Worm (Caenorhabditis elegans): ENCODE measurements around the gene phat-5.

Gene phat-5

DNA sequence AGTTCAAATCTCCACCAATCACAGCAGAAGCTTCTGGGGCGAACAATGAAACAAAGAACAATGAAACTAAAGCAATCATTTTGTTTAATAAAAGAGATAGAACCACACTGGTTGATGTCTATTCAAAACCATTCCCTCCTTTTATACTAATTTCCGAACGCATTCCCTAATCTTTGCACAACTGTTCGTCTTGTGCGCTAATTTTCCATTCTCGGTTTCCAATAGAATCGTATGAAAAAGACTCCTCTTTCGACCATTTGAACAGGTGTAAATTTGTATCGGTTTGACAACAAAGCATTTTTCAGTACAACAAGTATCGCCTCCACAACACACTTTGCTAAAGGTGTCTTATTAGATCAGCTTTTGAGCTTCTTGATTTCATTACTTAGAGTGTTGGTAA is 6.2 kb downstream of the phat-5 start, which contains the start of gene T05B4.8:
Gene T05B4.8, minus strand, starts transcription at position 101 of the 400 bp plus-strand sequence.
- TF ChIP-seq ztf-23 (GFP tag; IDR thresholded peaks at IDR 0.05) (no peak), klf-2 (GFP tag; conservative IDR thresholded peaks at IDR 0.05) (no peak), tab-1 (GFP tag; IDR thresholded peaks at IDR 0.05) (no peak), flt-1 (GFP tag; IDR thresholded peaks at IDR 0.05) (no peak), med-1 (GFP tag; optimal IDR thresholded peaks at IDR 0.05; ENCODE audit: insufficient read depth) (no peak), T22C8.4 (GFP tag; IDR thresholded peaks at IDR 0.05) (no peak), ztf-29 (GFP tag; IDR thresholded peaks at IDR 0.05) (no peak), cog-1 (tag; optimal IDR thresholded peaks at IDR 0.05) (no peak), ref-1 (GFP tag; conservative IDR thresholded peaks at IDR 0.05) (no peak)

DNA sequence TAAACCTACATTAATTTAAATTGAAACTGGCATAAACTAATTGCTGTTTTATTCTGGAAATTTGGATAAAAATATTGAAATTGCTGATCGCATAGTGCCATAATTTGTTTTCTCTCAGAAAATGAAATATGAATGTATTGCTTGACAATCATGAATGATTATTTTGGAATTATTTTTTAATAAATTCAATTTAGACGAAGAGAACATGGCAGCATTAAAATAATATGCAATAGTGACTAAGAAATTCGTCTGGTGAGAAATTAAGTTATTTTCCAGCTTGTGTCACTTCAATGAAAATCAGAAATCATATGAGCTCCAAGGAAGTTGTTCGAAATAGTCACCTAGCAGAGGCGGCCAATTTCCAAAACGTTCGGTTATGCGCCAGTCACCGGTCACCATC is 7.7 kb downstream of the phat-5 start, which contains the start of gene srw-133:
Gene srw-133, minus strand, starts transcription at position 101 of the 400 bp plus-strand sequence.
- no peak for TF ChIP-seq cog-1 (tag; optimal IDR thresholded peaks at IDR 0.05)

DNA sequence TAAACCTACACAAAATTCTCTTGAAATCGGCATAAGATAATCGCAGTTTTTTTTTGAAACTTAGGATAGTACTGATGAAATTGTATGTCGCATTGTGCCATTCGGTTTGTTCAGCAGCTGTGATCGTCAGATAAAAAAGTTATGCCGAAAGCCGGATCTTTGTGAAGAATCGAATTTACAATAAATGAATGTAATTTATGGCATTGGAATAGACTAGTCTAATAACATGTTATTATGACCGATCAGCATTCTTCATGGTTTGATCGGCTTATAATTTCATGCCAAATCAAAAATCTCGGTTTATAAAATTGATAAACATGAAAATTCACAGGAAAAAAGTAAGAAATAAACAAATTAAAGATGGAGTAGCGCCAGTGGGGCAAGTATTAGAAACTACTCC is 9.8 kb downstream of the phat-5 start, which contains the start of gene srw-134:
Gene srw-134, minus strand, starts transcription at position 101 of the 400 bp plus-strand sequence.
- TF ChIP-seq tab-1 (GFP tag; IDR thresholded peaks at IDR 0.05) (no peak), ztf-29 (GFP tag; IDR thresholded peaks at IDR 0.05) (no peak), flt-1 (GFP tag; IDR thresholded peaks at IDR 0.05) (no peak), med-1 (GFP tag; optimal IDR thresholded peaks at IDR 0.05; ENCODE audit: insufficient read depth) (no peak), T22C8.4 (GFP tag; IDR thresholded peaks at IDR 0.05) (no peak), ref-1 (GFP tag; conservative IDR thresholded peaks at IDR 0.05) (no peak), cog-1 (tag; optimal IDR thresholded peaks at IDR 0.05) (no peak), klf-2 (GFP tag; conservative IDR thresholded peaks at IDR 0.05) (no peak), ztf-23 (GFP tag; IDR thresholded peaks at IDR 0.05) (no peak)

DNA sequence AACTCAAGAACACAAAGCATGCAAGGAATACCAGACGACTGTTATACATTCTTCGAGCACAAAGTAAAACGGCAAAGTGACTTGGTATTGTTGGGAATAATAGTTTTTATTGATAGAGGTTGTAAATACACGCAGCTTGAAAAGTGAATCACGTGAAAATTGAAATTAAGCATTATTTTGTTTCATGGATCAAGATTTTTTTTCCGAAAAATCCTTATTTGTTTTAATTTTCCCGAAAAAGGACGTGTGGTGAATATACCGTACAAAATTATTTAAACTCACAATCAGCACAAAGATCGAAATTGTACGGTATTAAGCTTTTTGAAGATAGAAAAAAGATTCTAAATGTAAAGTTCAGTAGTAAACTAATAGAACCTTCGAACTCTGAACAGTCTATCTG is 12.4 kb downstream of the phat-5 start, which contains the start of gene clc-18:
Gene clc-18, minus strand, starts transcription at position 101 of the 400 bp plus-strand sequence.
- TF ChIP-seq tab-1 (GFP tag; IDR thresholded peaks at IDR 0.05) (no peak), T22C8.4 (GFP tag; IDR thresholded peaks at IDR 0.05) (no peak), flt-1 (GFP tag; IDR thresholded peaks at IDR 0.05) (no peak), ztf-23 (GFP tag; IDR thresholded peaks at IDR 0.05) (no peak), med-1 (GFP tag; optimal IDR thresholded peaks at IDR 0.05; ENCODE audit: insufficient read depth) (no peak), cog-1 (tag; optimal IDR thresholded peaks at IDR 0.05) (no peak), ztf-29 (GFP tag; IDR thresholded peaks at IDR 0.05) (no peak), ref-1 (GFP tag; conservative IDR thresholded peaks at IDR 0.05) (no peak), klf-2 (GFP tag; conservative IDR thresholded peaks at IDR 0.05) (no peak)

DNA sequence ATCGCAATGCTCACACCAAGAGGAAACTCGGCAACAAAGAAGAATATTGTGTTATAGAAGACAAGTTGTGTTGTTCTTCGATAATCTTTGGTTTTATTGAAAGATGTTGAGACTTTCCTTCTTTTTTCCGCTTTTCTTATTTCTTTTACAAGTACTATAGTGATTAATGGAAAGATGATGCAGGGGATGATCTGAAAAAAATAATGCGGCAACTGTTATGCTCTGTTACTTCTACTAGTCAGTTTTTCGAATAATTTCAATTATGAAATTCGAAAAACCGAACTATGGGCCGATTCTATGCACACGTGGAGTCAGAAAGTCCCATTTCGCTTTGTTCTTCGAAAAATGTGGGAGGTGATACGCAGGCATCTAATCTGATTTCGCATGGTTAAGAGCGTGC is 15.6 kb downstream of the phat-5 start:
- TF ChIP-seq flt-1 (GFP tag; IDR thresholded peaks at IDR 0.05) (no peak), ref-1 (GFP tag; conservative IDR thresholded peaks at IDR 0.05) (no peak)

DNA sequence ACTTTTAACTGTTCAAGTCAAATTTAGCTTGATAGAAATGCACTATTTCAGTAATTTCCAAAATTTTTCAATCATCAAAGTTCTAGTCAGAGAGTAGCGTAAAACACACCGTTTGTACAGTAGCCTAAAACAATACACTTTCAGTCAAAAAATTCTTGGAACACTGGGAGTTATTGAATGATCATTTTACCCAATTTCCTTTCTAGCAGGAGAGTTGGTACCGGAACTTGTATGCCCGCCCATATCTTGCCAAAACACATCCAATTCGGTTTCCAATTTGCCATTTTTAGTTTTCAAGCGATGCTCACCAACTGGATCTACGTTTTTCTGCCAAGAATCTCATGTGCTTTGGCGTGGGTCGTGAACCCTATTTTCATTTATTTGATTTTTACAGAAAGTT is 18.0 kb downstream of the phat-5 start, which contains the start of gene srj-39:
Gene srj-39, plus strand, starts transcription at position 301 of the 400 bp plus-strand sequence.
- no peak for TF ChIP-seq T22C8.4 (GFP tag; IDR thresholded peaks at IDR 0.05)
- TF ChIP-seq ref-1 (GFP tag; conservative IDR thresholded peaks at IDR 0.05): no peak
- TF ChIP-seq ztf-23 (GFP tag; IDR thresholded peaks at IDR 0.05): no peak
- TF ChIP-seq flt-1 (GFP tag; IDR thresholded peaks at IDR 0.05): no peak
- no peak for TF ChIP-seq tab-1 (GFP tag; IDR thresholded peaks at IDR 0.05)
- no peak for TF ChIP-seq klf-2 (GFP tag; conservative IDR thresholded peaks at IDR 0.05)
- no peak for TF ChIP-seq med-1 (GFP tag; optimal IDR thresholded peaks at IDR 0.05; ENCODE audit: insufficient read depth)
- TF ChIP-seq ztf-29 (GFP tag; IDR thresholded peaks at IDR 0.05): no peak
- no peak for TF ChIP-seq cog-1 (tag; optimal IDR thresholded peaks at IDR 0.05)

DNA sequence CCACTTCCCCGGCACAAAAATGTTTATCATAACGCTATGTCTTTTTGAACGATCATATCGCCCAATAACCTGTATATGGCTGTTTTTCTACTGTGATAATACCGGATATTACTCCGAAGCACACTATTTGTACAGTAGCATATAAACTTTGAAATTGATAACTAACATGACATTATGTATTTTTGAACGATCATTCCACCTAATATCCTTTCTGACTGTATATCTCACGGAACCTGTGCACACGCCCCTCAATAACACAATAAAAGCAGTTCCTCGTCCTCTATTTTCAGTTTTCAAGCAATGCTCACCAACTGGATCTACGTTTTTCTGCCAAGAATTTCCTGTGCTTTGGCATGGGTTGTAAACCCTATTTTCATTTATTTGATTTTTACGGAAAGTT is 20.7 kb downstream of the phat-5 start, which contains the start of gene srj-40:
Gene srj-40, plus strand, starts transcription at position 301 of the 400 bp plus-strand sequence.
- TF ChIP-seq ref-1 (GFP tag; conservative IDR thresholded peaks at IDR 0.05): no peak

DNA sequence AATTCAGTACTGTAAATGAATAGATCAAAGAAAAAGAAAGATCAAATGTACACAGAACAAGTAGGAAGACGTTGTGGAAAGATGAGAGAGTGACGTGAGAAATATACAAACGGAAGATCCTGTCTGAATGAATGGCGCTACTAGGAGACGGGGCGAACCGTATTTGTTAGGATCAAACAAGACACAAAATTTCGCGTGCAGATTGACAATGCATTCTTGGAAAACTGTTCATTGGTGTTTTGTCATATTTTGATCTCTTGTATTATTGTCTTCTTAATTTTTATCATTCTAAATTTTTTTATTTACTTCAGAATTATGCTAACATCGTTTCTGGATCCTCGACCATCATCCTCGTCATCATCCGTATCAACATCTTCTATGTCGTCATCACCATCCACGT is 27.6 kb downstream of the phat-5 start, which contains the start of gene nhr-181:
Gene nhr-181, plus strand, starts transcription at position 301 of the 400 bp plus-strand sequence.
- no peak for TF ChIP-seq tab-1 (GFP tag; IDR thresholded peaks at IDR 0.05)
- no peak for TF ChIP-seq med-1 (GFP tag; optimal IDR thresholded peaks at IDR 0.05; ENCODE audit: insufficient read depth)
- no peak for TF ChIP-seq ztf-23 (GFP tag; IDR thresholded peaks at IDR 0.05)
- TF ChIP-seq ztf-29 (GFP tag; IDR thresholded peaks at IDR 0.05): no peak
- TF ChIP-seq flt-1 (GFP tag; IDR thresholded peaks at IDR 0.05): no peak
- TF ChIP-seq cog-1 (tag; optimal IDR thresholded peaks at IDR 0.05): no peak
- TF ChIP-seq ref-1 (GFP tag; conservative IDR thresholded peaks at IDR 0.05): no peak
- no peak for TF ChIP-seq klf-2 (GFP tag; conservative IDR thresholded peaks at IDR 0.05)
- TF ChIP-seq T22C8.4 (GFP tag; IDR thresholded peaks at IDR 0.05): no peak

DNA sequence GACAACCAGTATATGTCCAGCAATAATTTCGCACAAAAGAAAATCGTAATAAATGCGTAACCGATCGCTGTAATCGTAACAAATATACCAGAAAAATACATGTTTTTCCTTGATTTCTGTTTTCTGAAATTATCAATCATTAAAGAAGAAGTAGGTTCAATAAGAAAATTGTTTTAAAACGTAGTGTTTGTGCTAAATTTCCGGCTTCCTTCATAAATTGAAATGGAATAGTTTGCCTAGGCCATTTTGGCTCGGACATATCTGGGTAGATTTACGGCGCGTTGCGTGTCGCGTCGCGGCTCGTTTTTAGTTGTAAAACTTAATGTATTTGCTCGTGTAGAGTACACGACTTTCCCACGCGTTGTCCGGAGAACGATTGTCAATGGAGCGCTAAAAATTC is 39.4 kb downstream of the phat-5 start, which contains the start of gene F38H12.5:
Gene F38H12.5, minus strand, starts transcription at position 101 of the 400 bp plus-strand sequence.
- TF ChIP-seq ztf-23 (GFP tag; IDR thresholded peaks at IDR 0.05) (no peak), cog-1 (tag; optimal IDR thresholded peaks at IDR 0.05) (no peak), med-1 (GFP tag; optimal IDR thresholded peaks at IDR 0.05; ENCODE audit: insufficient read depth) (no peak), T22C8.4 (GFP tag; IDR thresholded peaks at IDR 0.05) (no peak), tab-1 (GFP tag; IDR thresholded peaks at IDR 0.05) (no peak), flt-1 (GFP tag; IDR thresholded peaks at IDR 0.05) (no peak), ref-1 (GFP tag; conservative IDR thresholded peaks at IDR 0.05) (no peak), klf-2 (GFP tag; conservative IDR thresholded peaks at IDR 0.05) (no peak), ztf-29 (GFP tag; IDR thresholded peaks at IDR 0.05) (no peak)

DNA sequence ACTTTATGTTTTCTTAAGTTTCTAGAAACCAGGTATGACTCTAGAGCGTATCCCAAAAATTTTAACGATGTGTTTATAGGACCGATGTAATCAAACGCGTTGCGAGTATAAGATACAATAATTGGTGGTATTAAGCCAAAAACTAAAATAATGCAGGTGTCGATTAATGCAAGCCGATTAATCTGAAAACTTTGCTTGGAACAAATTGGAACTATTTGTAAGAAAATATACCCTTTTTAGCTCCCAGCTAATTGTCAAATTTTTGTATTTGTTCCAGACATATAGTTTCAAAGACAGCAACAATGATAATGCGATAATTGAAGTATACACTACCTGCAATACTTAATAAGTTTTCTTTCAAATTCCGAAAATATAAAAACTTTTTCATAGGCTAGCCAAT is 41.0 kb downstream of the phat-5 start, which contains the start of gene srh-211:
Gene srh-211, minus strand, starts transcription at position 101 of the 400 bp plus-strand sequence.
- TF ChIP-seq T22C8.4 (GFP tag; IDR thresholded peaks at IDR 0.05) (no peak), med-1 (GFP tag; optimal IDR thresholded peaks at IDR 0.05; ENCODE audit: insufficient read depth) (no peak), klf-2 (GFP tag; conservative IDR thresholded peaks at IDR 0.05) (no peak), ztf-23 (GFP tag; IDR thresholded peaks at IDR 0.05) (no peak), ref-1 (GFP tag; conservative IDR thresholded peaks at IDR 0.05) (no peak), cog-1 (tag; optimal IDR thresholded peaks at IDR 0.05) (no peak), ztf-29 (GFP tag; IDR thresholded peaks at IDR 0.05) (no peak)
